Worm (Caenorhabditis elegans) whole organism, early embryonic: ENCODE results near the gene wdr-62.

ENCODE experiments used
- B0310.2 ChIP-seq: sonication (generic microtip); optimal IDR thresholded peaks from 2 replicates; lab custom pipeline; 2016; ENCODE audit warnings: mild to moderate bottlenecking, missing genetic modification characterization, missing compliant biosample characterization
- F13C5.2 ChIP-seq: sonication (generic microtip); optimal IDR thresholded peaks from 2 replicates; lab custom pipeline; 2017; ENCODE audit warnings: mild to moderate bottlenecking, missing genetic modification characterization, inconsistent platforms, missing compliant biosample characterization
- aly-1 ChIP-seq: sonication (generic microtip); optimal IDR thresholded peaks from 2 replicates; lab custom pipeline; 2016; ENCODE audit warnings: missing genetic modification characterization, missing compliant biosample characterization
- ama-1 ChIP-seq: fragments of 150-350 bp; optimal IDR thresholded peaks from 2 replicates; lab custom pipeline; 2014
- ceh-13 ChIP-seq: fragments of 200-800 bp; sonication (Bioruptor generic); optimal IDR thresholded peaks from 2 replicates; lab custom pipeline; 2018; ENCODE audit warnings: mild to moderate bottlenecking, missing genetic modification characterization, missing compliant biosample characterization
- ceh-36 ChIP-seq: sonication (generic microtip); optimal IDR thresholded peaks from 2 replicates; lab custom pipeline; 2016; ENCODE audit warnings: missing genetic modification characterization, inconsistent platforms, missing compliant biosample characterization
- ets-7 ChIP-seq: sonication (generic microtip); optimal IDR thresholded peaks from 2 replicates; lab custom pipeline; 2016; ENCODE audit warnings: missing genotype, missing genetic modification characterization, missing compliant biosample characterization
- flt-1 ChIP-seq: fragments of 200-800 bp; sonication (Bioruptor generic); IDR thresholded peaks from 2 replicates; pipeline ENCODE4 v1.3.6; 2022; ENCODE audit warnings: missing genetic modification characterization, missing compliant biosample characterization
- hmbx-1 ChIP-seq: sonication (generic microtip); optimal IDR thresholded peaks from 2 replicates; lab custom pipeline; 2016; ENCODE audit warnings: mild to moderate bottlenecking, missing genetic modification characterization, missing compliant biosample characterization
- hmg-4 ChIP-seq: fragments of 200-800 bp; sonication (Bioruptor generic); optimal IDR thresholded peaks from 2 replicates; lab custom pipeline; 2018; ENCODE audit warnings: mild to moderate bottlenecking, missing genetic modification characterization, missing compliant biosample characterization
- hnd-1 ChIP-seq: sonication (generic microtip); optimal IDR thresholded peaks from 2 replicates; lab custom pipeline; 2016; ENCODE audit warnings: missing genetic modification characterization, missing compliant biosample characterization
- pes-1 ChIP-seq: fragments of 200-800 bp; sonication (Bioruptor generic); IDR thresholded peaks from 2 replicates; pipeline ENCODE4 v1.3.6; 2022; ENCODE audit warnings: missing genetic modification reagents, missing genetic modification characterization, missing compliant biosample characterization
- scrt-1 ChIP-seq: fragments of 200-800 bp; sonication (Bioruptor generic); IDR thresholded peaks from 2 replicates; pipeline ENCODE4 v1.3.6; 2022; ENCODE audit warnings: missing genetic modification characterization, missing compliant biosample characterization
- sea-1 ChIP-seq: fragments of 200-800 bp; sonication (Bioruptor generic); conservative IDR thresholded peaks from 2 replicates; pipeline ENCODE4 v1.3.6; 2022; ENCODE audit warnings: missing genetic modification characterization, missing compliant biosample characterization
- tbx-11 ChIP-seq: fragments of 200-800 bp; sonication (Bioruptor generic); IDR thresholded peaks from 2 replicates; pipeline ENCODE4 v1.3.6; 2022; ENCODE audit warnings: missing genetic modification characterization, missing compliant biosample characterization
- tbx-37 ChIP-seq: fragments of 200-800 bp; sonication (Bioruptor generic); conservative IDR thresholded peaks from 2 replicates; pipeline ENCODE4 v1.3.6; 2022; ENCODE audit warnings: missing genetic modification reagents, missing genetic modification characterization, missing compliant biosample characterization
- tra-4 ChIP-seq: sonication (generic microtip); optimal IDR thresholded peaks from 2 replicates; lab custom pipeline; 2017; ENCODE audit warnings: missing genetic modification characterization, missing compliant biosample characterization

Gene wdr-62

ce11 chrV:9489411-9489810 lies 45.6 kb downstream of the wdr-62 start, which contains the start of gene K06A4.10:
TSS of gene K06A4.10 (minus strand) at chrV:9489800.
- TF ChIP-seq sea-1 (GFP tag; lab: Robert Waterston, UW) (no peak), pes-1 (GFP tag; lab: Robert Waterston, UW) (no peak), F13C5.2 (tag; lab: Kevin White, UChicago) (no peak), ama-1 (lab: Kevin White, UChicago) (no peak), ceh-13 (GFP tag; lab: Kevin White, UChicago) (no peak), tbx-11 (no peak), tra-4 (no peak), hmbx-1 (tag; lab: Kevin White, UChicago) (no peak), hnd-1 (tag; lab: Kevin White, UChicago) (no peak), B0310.2 (tag; lab: Kevin White, UChicago) (no peak), flt-1 (GFP tag; lab: Robert Waterston, UW) (no peak), tbx-37 (GFP tag; lab: Robert Waterston, UW) (no peak), scrt-1 (no peak)

- TF ChIP-seq ets-7 (tag; lab: Kevin White, UChicago) (no peak), tra-4 (no peak), ceh-13 (GFP tag; lab: Kevin White, UChicago) (no peak), hmg-4 (GFP tag; lab: Kevin White, UChicago) (no peak), ceh-36 (tag; lab: Kevin White, UChicago) (no peak), hmbx-1 (tag; lab: Kevin White, UChicago) (no peak), flt-1 (GFP tag; lab: Robert Waterston, UW) (no peak), ama-1 (lab: Kevin White, UChicago) (no peak), pes-1 (GFP tag; lab: Robert Waterston, UW) (no peak), aly-1 (tag; lab: Kevin White, UChicago) (no peak), tbx-37 (GFP tag; lab: Robert Waterston, UW) (no peak), scrt-1 (no peak), sea-1 (GFP tag; lab: Robert Waterston, UW) (no peak), B0310.2 (tag; lab: Kevin White, UChicago) (no peak)
Measured at ce11 chrV:9491440-9492160, 47.8 kb downstream of the wdr-62 start, which contains the start of gene K06A4.7. TSS of gene K06A4.7 (minus strand) at chrV:9491490.

DNA sequence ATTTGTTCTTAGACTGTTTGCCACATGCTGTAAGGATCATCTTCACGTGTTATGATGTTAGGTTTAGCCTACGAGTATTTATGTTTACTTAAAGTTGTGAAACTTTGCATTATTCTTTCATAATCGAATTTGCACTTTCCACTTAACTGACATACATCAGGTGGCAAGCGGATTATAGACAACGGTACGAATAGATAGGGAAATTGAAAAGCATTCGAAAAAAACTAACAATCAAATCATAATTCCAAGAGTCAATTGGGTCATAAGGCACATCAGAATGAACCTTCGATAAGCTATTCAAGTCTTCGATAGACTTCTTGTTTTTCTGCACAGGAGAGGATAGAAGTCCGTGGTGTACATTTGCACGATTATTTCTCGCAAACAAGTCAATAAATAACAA lies 48.6 kb downstream of the wdr-62 start:
- TF ChIP-seq aly-1 (tag; lab: Kevin White, UChicago), result no peak
- no peak for TF ChIP-seq F13C5.2 (tag; lab: Kevin White, UChicago)
- no peak for TF ChIP-seq B0310.2 (tag; lab: Kevin White, UChicago)
- no peak for TF ChIP-seq ama-1 (lab: Kevin White, UChicago)
- no peak for TF ChIP-seq ceh-13 (GFP tag; lab: Kevin White, UChicago)
- TF ChIP-seq tbx-11, result no peak
- no peak for TF ChIP-seq flt-1 (GFP tag; lab: Robert Waterston, UW)
- no peak for TF ChIP-seq hnd-1 (tag; lab: Kevin White, UChicago)
- no peak for TF ChIP-seq pes-1 (GFP tag; lab: Robert Waterston, UW)

DNA sequence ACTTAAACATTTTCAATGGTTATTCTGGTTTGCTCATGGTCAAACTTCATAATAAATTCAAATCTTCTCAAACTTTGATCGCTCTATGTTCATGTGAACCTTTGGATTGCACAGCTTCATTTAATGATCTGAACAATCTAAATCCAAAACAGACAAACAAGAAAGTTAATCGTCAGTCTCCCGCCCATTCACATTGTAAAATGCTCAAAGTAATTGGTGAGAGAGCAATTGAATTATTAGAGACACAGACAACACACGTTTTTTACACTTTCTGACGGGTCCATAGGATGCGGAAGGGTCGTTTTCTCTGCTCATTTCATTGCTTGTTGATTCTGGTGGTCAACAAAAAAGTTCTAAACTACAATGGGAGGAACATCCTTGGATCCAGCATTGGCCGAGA lies 52.9 kb downstream of the wdr-62 start, which contains the start of gene gsnl-1:
Gene gsnl-1 (plus strand): TSS at position 301 of the 400 bp plus-strand sequence.
- TF ChIP-seq ceh-36 (tag; lab: Kevin White, UChicago), result no peak
- no peak for TF ChIP-seq flt-1 (GFP tag; lab: Robert Waterston, UW)
- TF ChIP-seq sea-1 (GFP tag; lab: Robert Waterston, UW), result no peak
- no peak for TF ChIP-seq hmg-4 (GFP tag; lab: Kevin White, UChicago)
- no peak for TF ChIP-seq aly-1 (tag; lab: Kevin White, UChicago)
- TF ChIP-seq pes-1 (GFP tag; lab: Robert Waterston, UW), result no peak

DNA sequence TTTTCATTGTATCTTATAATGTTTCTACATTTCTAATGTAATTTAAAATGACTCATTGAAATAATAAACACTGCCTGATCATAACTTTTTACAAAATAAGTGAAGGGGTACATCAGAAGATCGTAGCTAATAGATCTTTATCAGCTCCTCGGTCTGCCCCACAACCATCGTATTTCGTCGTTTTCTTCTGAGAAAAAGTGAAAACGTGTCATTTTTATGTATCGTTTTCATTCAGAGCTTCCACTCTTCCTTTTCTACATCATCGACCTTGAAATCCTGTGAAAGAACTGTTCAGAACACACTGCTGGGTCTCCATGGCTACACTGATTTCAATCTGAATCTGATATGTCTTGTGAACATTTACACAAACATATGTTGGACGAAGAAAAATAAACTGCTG lies 55.4 kb downstream of the wdr-62 start:
- TF ChIP-seq ets-7 (tag; lab: Kevin White, UChicago) (no peak), ceh-36 (tag; lab: Kevin White, UChicago) (no peak), flt-1 (GFP tag; lab: Robert Waterston, UW) (no peak), hmg-4 (GFP tag; lab: Kevin White, UChicago) (no peak), tra-4 (no peak), scrt-1 (no peak), hmbx-1 (tag; lab: Kevin White, UChicago) (no peak), tbx-37 (GFP tag; lab: Robert Waterston, UW) (no peak), F13C5.2 (tag; lab: Kevin White, UChicago) (no peak), ceh-13 (GFP tag; lab: Kevin White, UChicago) (no peak), pes-1 (GFP tag; lab: Robert Waterston, UW) (no peak), B0310.2 (tag; lab: Kevin White, UChicago) (no peak), ama-1 (lab: Kevin White, UChicago) (no peak), tbx-11 (no peak)

- TF ChIP-seq tbx-11 (no peak), hnd-1 (tag; lab: Kevin White, UChicago) (no peak), ceh-36 (tag; lab: Kevin White, UChicago) (no peak), ceh-13 (GFP tag; lab: Kevin White, UChicago) (no peak), flt-1 (GFP tag; lab: Robert Waterston, UW) (no peak), pes-1 (GFP tag; lab: Robert Waterston, UW) (no peak), B0310.2 (tag; lab: Kevin White, UChicago) (no peak), ets-7 (tag; lab: Kevin White, UChicago) (no peak), tra-4 (no peak), scrt-1 (no peak), F13C5.2 (tag; lab: Kevin White, UChicago) (no peak), sea-1 (GFP tag; lab: Robert Waterston, UW) (no peak), hmbx-1 (tag; lab: Kevin White, UChicago) (no peak), aly-1 (tag; lab: Kevin White, UChicago) (no peak), hmg-4 (GFP tag; lab: Kevin White, UChicago) (no peak), tbx-37 (GFP tag; lab: Robert Waterston, UW) (no peak)
Measured at ce11 chrV:9500826-9501451, 57.1 kb downstream of the wdr-62 start, which contains the start of gene swt-5. TSS of gene swt-5 (plus strand) at chrV:9501401.
